Fruit fly (Drosophila melanogaster): ENCODE measurements around the gene mtrm.

mtrm gene

dm6 chr3L:8441745-8442575 is 29.1 kb downstream of the mtrm start, which contains the start of gene Unr (continued):
- TF ChIP-seq CG17359 (tag; optimal IDR thresholded peaks at IDR 0.05) (peak; percentile 78), CG16779 (GFP tag; IDR thresholded peaks at IDR 0.05) (peak; percentile 83), CG5953 (GFP tag; IDR thresholded peaks at IDR 0.05) (peak; percentile 76), CG12769 (tag; optimal IDR thresholded peaks at IDR 0.05) (peak; percentile 79), CG4328 (GFP tag; optimal IDR thresholded peaks at IDR 0.05) (peak; percentile 75), CG33557 (GFP tag; optimal IDR thresholded peaks at IDR 0.05) (peak; percentile 65), ac (GFP tag; optimal IDR thresholded peaks at IDR 0.05) (no peak), CG2889 (GFP tag; IDR thresholded peaks at IDR 0.05) (no peak), Ets97D (GFP tag; optimal IDR thresholded peaks at IDR 0.05) (peak; percentile 83), pita (GFP tag; optimal IDR thresholded peaks at IDR 0.05) (no peak), CG13894 (tag; optimal IDR thresholded peaks at IDR 0.05) (no peak), Hmr (GFP tag; optimal IDR thresholded peaks at IDR 0.05) (peak; percentile 83), ems (GFP tag; optimal IDR thresholded peaks at IDR 0.05) (peak; percentile 78), Fer3 (tag; optimal IDR thresholded peaks at IDR 0.05) (peak; percentile 71), dmrt11E (tag; optimal IDR thresholded peaks at IDR 0.05) (peak; percentile 31), CG1233 (GFP tag; optimal IDR thresholded peaks at IDR 0.05) (peak; percentile 87), CG12744 (GFP tag; optimal IDR thresholded peaks at IDR 0.05) (peak; percentile 79), luna (GFP tag; optimal IDR thresholded peaks at IDR 0.05) (peak; percentile 55), CG7745 (tag; optimal IDR thresholded peaks at IDR 0.05) (no peak), CG12104 (GFP tag; optimal IDR thresholded peaks at IDR 0.05) (no peak), Dad (GFP tag; optimal IDR thresholded peaks at IDR 0.05) (peak; percentile 63), CG4730 (GFP tag; IDR thresholded peaks at IDR 0.05) (peak; percentile 72), maf-S (GFP tag; optimal IDR thresholded peaks at IDR 0.05) (peak; percentile 77), Ada2b (GFP tag; IDR thresholded peaks at IDR 0.05) (peak; percentile 63), kni (GFP tag; optimal IDR thresholded peaks at IDR 0.05) (no peak), Dp (GFP tag; optimal IDR thresholded peaks at IDR 0.05) (peak; percentile 29), CG14965 (GFP tag; optimal IDR thresholded peaks at IDR 0.05; ENCODE audit: borderline replicate concordance) (no peak), gsb (GFP tag; IDR thresholded peaks at IDR 0.05) (peak; percentile 42; the same call in 1 of the 2 replicates), bab2 (GFP tag; optimal IDR thresholded peaks at IDR 0.05) (peak; percentile 88), hbn (GFP tag; IDR thresholded peaks at IDR 0.05; ENCODE audit: partially characterized antibody) (no peak), CG8089 (GFP tag; optimal IDR thresholded peaks at IDR 0.05) (peak; percentile 52), Fer1 (GFP tag; optimal IDR thresholded peaks at IDR 0.05) (peak; percentile 81), Abd-B (GFP tag; optimal IDR thresholded peaks at IDR 0.05) (peak; percentile 36), ci (GFP tag; IDR thresholded peaks at IDR 0.05) (peak; percentile 92), CG18262 (tag; optimal IDR thresholded peaks at IDR 0.05) (peak; percentile 71), CG11504 (tag; optimal IDR thresholded peaks at IDR 0.05) (peak; percentile 63), CG18764 (GFP tag; optimal IDR thresholded peaks at IDR 0.05) (peak; percentile 34), zfh2 (GFP tag; optimal IDR thresholded peaks at IDR 0.05) (peak; percentile 88), sens (GFP tag) (peak; percentile 95), CG18599 (GFP tag; optimal IDR thresholded peaks at IDR 0.05) (peak; percentile 84), CG13287 (GFP tag; IDR thresholded peaks at IDR 0.05; ENCODE audit: partially characterized antibody) (peak; percentile 38; the same call in 1 of the 2 replicates), bbx (GFP tag; IDR thresholded peaks at IDR 0.05; ENCODE audit: partially characterized antibody) (no peak), CG5180 (GFP tag; optimal IDR thresholded peaks at IDR 0.05) (peak; percentile 6), CG12659 (GFP tag; optimal IDR thresholded peaks at IDR 0.05) (peak; percentile 85), hth (optimal IDR thresholded peaks at IDR 0.05) (no peak), gsb-n (tag; optimal IDR thresholded peaks at IDR 0.05) (peak; percentile 49), CG11398 (GFP tag; optimal IDR thresholded peaks at IDR 0.05) (no peak), CG8388 (GFP tag; optimal IDR thresholded peaks at IDR 0.05) (peak; percentile 66)
